Fruit fly (Drosophila melanogaster) whole organism, embryonic: Measurements from ENCODE around the gene Ptp36E.

Experiments used
- Adf1 ChIP-seq: fragments of 200-800 bp; sonication (Bioruptor generic); IDR thresholded peaks from 2 replicates; pipeline ENCODE4 v1.3.6; 2022; ENCODE audit warnings: missing biosample characterization, missing genetic modification characterization
- CG11560 ChIP-seq: fragments of 200-800 bp; sonication (Bioruptor generic); IDR thresholded peaks from 3 replicates; pipeline ENCODE4 v1.3.6; 2022; ENCODE audit warnings: missing biosample characterization, missing genetic modification characterization
- CG13624 ChIP-seq: fragments of 200-800 bp; sonication (Bioruptor generic); optimal IDR thresholded peaks from 2 replicates; lab custom pipeline; 2016; ENCODE audit warnings: missing biosample characterization, missing genetic modification characterization
- CG14441 ChIP-seq: fragments of 200-800 bp; sonication (Bioruptor generic); IDR thresholded peaks from 2 replicates; pipeline ENCODE4 v1.3.6; 2022; ENCODE audit warnings: missing biosample characterization, missing genetic modification characterization
- CG1529 ChIP-seq: fragments of 200-800 bp; sonication (Bioruptor generic); optimal IDR thresholded peaks from 3 replicates; lab custom pipeline; 2018; ENCODE audit warnings: missing biosample characterization, missing genetic modification characterization
- CG1602 ChIP-seq: fragments of 200-800 bp; sonication (Bioruptor generic); optimal IDR thresholded peaks from 3 replicates; lab custom pipeline; 2016; ENCODE audit warnings: missing biosample characterization, missing genetic modification characterization
- CG16779 ChIP-seq: fragments of 200-800 bp; sonication (Bioruptor generic); IDR thresholded peaks from 2 replicates; pipeline ENCODE4 v1.3.6; 2022; ENCODE audit warnings: missing biosample characterization, missing genetic modification characterization
- CG16813 ChIP-seq: fragments of 200-800 bp; sonication (Bioruptor generic); IDR thresholded peaks from 3 replicates; pipeline ENCODE4 v1.3.6; 2022; ENCODE audit warnings: missing biosample characterization, missing genetic modification characterization; ENCODE audit not compliant: partially characterized antibody
- CG2202 ChIP-seq: fragments of 200-800 bp; sonication (Bioruptor generic); optimal IDR thresholded peaks from 2 replicates; lab custom pipeline; 2018; ENCODE audit warnings: missing biosample characterization, mild to moderate bottlenecking, missing genetic modification characterization
- CG2875 ChIP-seq: fragments of 200-800 bp; sonication (Bioruptor generic); optimal IDR thresholded peaks from 2 replicates; lab custom pipeline; 2017; ENCODE audit warnings: missing biosample characterization, mild to moderate bottlenecking, missing genetic modification characterization, missing genetic modification reagents
- CG30020 ChIP-seq: fragments of 200-800 bp; optimal IDR thresholded peaks from 2 replicates; lab custom pipeline; 2019; ENCODE audit warnings: missing biosample characterization, mild to moderate bottlenecking, missing genetic modification characterization, moderate library complexity
- CG3281 ChIP-seq: fragments of 200-800 bp; sonication (Bioruptor generic); optimal IDR thresholded peaks from 3 replicates; lab custom pipeline; 2017; ENCODE audit warnings: missing biosample characterization, mild to moderate bottlenecking, missing genetic modification characterization
- CG3995 ChIP-seq: fragments of 200-800 bp; sonication (Bioruptor generic); optimal IDR thresholded peaks from 3 replicates; lab custom pipeline; 2016; ENCODE audit warnings: missing biosample characterization, missing genetic modification characterization
- CG4707 ChIP-seq: fragments of 200-800 bp; sonication (Bioruptor generic); optimal IDR thresholded peaks from 2 replicates; lab custom pipeline; 2018; ENCODE audit warnings: missing biosample characterization, mild to moderate bottlenecking, missing genetic modification characterization, moderate library complexity
- CG8290 ChIP-seq, 3 experiments: fragments of 200-800 bp; sonication (Bioruptor generic); optimal IDR thresholded peaks; 2 replicates each; lab custom pipeline; 2016 to 2019; ENCODE audit warnings: missing biosample characterization in 3 of 3, missing genetic modification characterization in 3 of 3, mild to moderate bottlenecking in 2 of 3, moderate library complexity in 1 of 3
- CG9876 ChIP-seq: fragments of 200-800 bp; sonication (Bioruptor generic); optimal IDR thresholded peaks from 2 replicates; lab custom pipeline; 2016; ENCODE audit warnings: missing biosample characterization, missing genetic modification characterization
- Camta ChIP-seq: fragments of 200-800 bp; sonication (Bioruptor generic); optimal IDR thresholded peaks from 2 replicates; lab custom pipeline; 2016; ENCODE audit warnings: missing biosample characterization, missing genetic modification characterization
- D19A ChIP-seq: fragments of 200-800 bp; optimal IDR thresholded peaks from 3 replicates; lab custom pipeline; 2019; ENCODE audit warnings: missing biosample characterization, mild to moderate bottlenecking, missing genetic modification characterization, moderate library complexity
- Nf-YB ChIP-seq: fragments of 200-800 bp; sonication (Bioruptor generic); optimal IDR thresholded peaks from 3 replicates; lab custom pipeline; 2019; ENCODE audit warnings: missing biosample characterization, mild to moderate bottlenecking, missing genetic modification characterization, moderate library complexity
- Optix ChIP-seq: fragments of 200-800 bp; sonication (Bioruptor generic); IDR thresholded peaks from 3 replicates; pipeline ENCODE4 v1.3.6; 2022; ENCODE audit warnings: missing biosample characterization, missing genetic modification characterization
- Rfx ChIP-seq: fragments of 200-800 bp; sonication (Bioruptor generic); IDR thresholded peaks from 2 replicates; pipeline ENCODE4 v1.3.6; 2022; ENCODE audit warnings: missing biosample characterization, missing genetic modification characterization
- Rx ChIP-seq: fragments of 200-800 bp; sonication (Bioruptor generic); IDR thresholded peaks from 2 replicates; pipeline ENCODE4 v1.3.6; 2022; ENCODE audit warnings: missing biosample characterization, missing genetic modification characterization
- Scr ChIP-seq: fragments of 200-800 bp; sonication (Bioruptor generic); IDR thresholded peaks from 2 replicates; pipeline ENCODE4 v1.3.6; 2022; ENCODE audit warnings: missing biosample characterization, missing genetic modification characterization; ENCODE audit not compliant: partially characterized antibody
- Side ChIP-seq: fragments of 200-800 bp; sonication (Bioruptor generic); optimal IDR thresholded peaks from 2 replicates; lab custom pipeline; 2016; ENCODE audit warnings: missing biosample characterization, missing genetic modification characterization
- YL-1 ChIP-seq: fragments of 200-800 bp; sonication (Bioruptor generic); optimal IDR thresholded peaks from 3 replicates; lab custom pipeline; 2017; ENCODE audit warnings: missing biosample characterization, mild to moderate bottlenecking, missing genetic modification characterization
- aop ChIP-seq: fragments of 200-800 bp; sonication (Bioruptor generic); IDR thresholded peaks from 2 replicates; pipeline ENCODE4 v1.3.6; 2022; ENCODE audit warnings: missing biosample characterization, missing genetic modification characterization
- ara ChIP-seq: fragments of 200-800 bp; sonication (Bioruptor generic); IDR thresholded peaks from 2 replicates; pipeline ENCODE4 v1.3.6; 2022; ENCODE audit warnings: missing biosample characterization, missing genetic modification characterization
- dati ChIP-seq: fragments of 200-800 bp; sonication (Bioruptor generic); IDR thresholded peaks from 2 replicates; pipeline ENCODE4 v1.3.6; 2022; ENCODE audit warnings: missing biosample characterization, missing genetic modification characterization
- gce ChIP-seq: fragments of 200-800 bp; sonication (Bioruptor generic); IDR thresholded peaks from 3 replicates; pipeline ENCODE4 v1.3.6; 2022; ENCODE audit warnings: missing biosample characterization, missing genetic modification characterization
- grn ChIP-seq: fragments of 200-800 bp; sonication (Bioruptor generic); optimal IDR thresholded peaks from 3 replicates; lab custom pipeline; 2017; ENCODE audit warnings: missing biosample characterization, missing genetic modification characterization
- jing ChIP-seq: fragments of 200-800 bp; sonication (Bioruptor generic); optimal IDR thresholded peaks from 2 replicates; lab custom pipeline; 2018; ENCODE audit warnings: missing biosample characterization, mild to moderate bottlenecking, missing genetic modification characterization
- lola ChIP-seq, 3 experiments: fragments of >200 bp in 2 of 3; fragments of 200-800 bp in 1 of 3; sonication (Bioruptor generic) in 1 of 3; optimal IDR thresholded peaks; 2 replicates each; lab custom pipeline; 2017 to 2019; ENCODE audit warnings: missing biosample characterization in 3 of 3, missing genetic modification characterization in 3 of 3, mild to moderate bottlenecking in 1 of 3, moderate library complexity in 1 of 3
- lov ChIP-seq, 2 experiments: fragments of 200-800 bp in 1 of 2; fragments of >200 bp in 1 of 2; sonication (Bioruptor generic) in 1 of 2; IDR thresholded peaks in 1 of 2; optimal IDR thresholded peaks in 1 of 2; 2 replicates in 1 of 2; 3 replicates in 1 of 2; pipeline versions ENCODE4 v1.3.6 to Lab custom; 2017 to 2022; ENCODE audit warnings: missing biosample characterization in 1 of 2, missing genetic modification characterization in 1 of 2
- nmo ChIP-seq: fragments of 200-800 bp; sonication (Bioruptor generic); optimal IDR thresholded peaks from 2 replicates; lab custom pipeline; 2018; ENCODE audit warnings: missing biosample characterization, mild to moderate bottlenecking, missing genetic modification characterization, moderate library complexity
- nom ChIP-seq: fragments of 200-800 bp; sonication (Bioruptor generic); optimal IDR thresholded peaks from 2 replicates; lab custom pipeline; 2017; ENCODE audit warnings: missing biosample characterization, missing genetic modification characterization, mild to moderate bottlenecking, moderate library complexity, missing genetic modification reagents
- onecut ChIP-seq: fragments of 200-800 bp; sonication (Bioruptor generic); IDR thresholded peaks from 2 replicates; pipeline ENCODE4 v1.3.6; 2022; ENCODE audit warnings: missing biosample characterization, missing genetic modification characterization
- pfk ChIP-seq: fragments of 200-800 bp; sonication (Bioruptor generic); optimal IDR thresholded peaks from 2 replicates; lab custom pipeline; 2018; ENCODE audit warnings: missing biosample characterization, mild to moderate bottlenecking, missing genetic modification characterization, moderate library complexity
- pros ChIP-seq: fragments of 200-800 bp; sonication (Bioruptor generic); optimal IDR thresholded peaks from 3 replicates; lab custom pipeline; 2019; ENCODE audit warnings: missing biosample characterization, mild to moderate bottlenecking, missing genetic modification characterization, moderate library complexity
- run ChIP-seq: fragments of 200-800 bp; sonication (Bioruptor generic); optimal IDR thresholded peaks from 3 replicates; lab custom pipeline; 2018; ENCODE audit warnings: missing biosample characterization, mild to moderate bottlenecking, missing genetic modification characterization
- sc ChIP-seq, 3 experiments: fragments of >200 bp in 2 of 3; fragments of 200-800 bp in 1 of 3; sonication (Bioruptor generic) in 1 of 3; optimal IDR thresholded peaks; 2 replicates in 2 of 3; 3 replicates in 1 of 3; lab custom pipeline; 2017; ENCODE audit warnings: mild to moderate bottlenecking in 1 of 3, missing biosample characterization in 1 of 3, missing genetic modification characterization in 1 of 3, missing genetic modification reagents in 1 of 3
- slp2 ChIP-seq: fragments of 200-800 bp; sonication (Bioruptor generic); optimal IDR thresholded peaks from 2 replicates; lab custom pipeline; 2016; ENCODE audit warnings: missing biosample characterization, missing genetic modification characterization
- sna ChIP-seq: fragments of 200-800 bp; sonication (Bioruptor generic); IDR thresholded peaks from 2 replicates; pipeline ENCODE4 v1.3.6; 2022; ENCODE audit warnings: missing biosample characterization, missing genetic modification characterization; ENCODE audit not compliant: partially characterized antibody
- sug ChIP-seq: fragments of 200-800 bp; optimal IDR thresholded peaks from 2 replicates; lab custom pipeline; 2019; ENCODE audit warnings: missing biosample characterization, mild to moderate bottlenecking, missing genetic modification characterization, moderate library complexity
- wor ChIP-seq: fragments of 200-800 bp; sonication (Bioruptor generic); IDR thresholded peaks from 2 replicates; pipeline ENCODE4 v1.3.6; 2022; ENCODE audit warnings: missing biosample characterization, missing genetic modification characterization
- zen ChIP-seq: fragments of 200-800 bp; sonication (Bioruptor generic); optimal IDR thresholded peaks from 3 replicates; lab custom pipeline; 2018; ENCODE audit warnings: missing biosample characterization, mild to moderate bottlenecking, missing genetic modification characterization, moderate library complexity
- zfh1 ChIP-seq: fragments of 200-800 bp; sonication (Bioruptor generic); IDR thresholded peaks from 3 replicates; pipeline ENCODE4 v1.3.6; 2022; ENCODE audit warnings: missing biosample characterization, missing genetic modification characterization

Ptp36E gene

dm6 chr2L:18141471-18142345 lies 43.1 kb downstream of the Ptp36E start (continued):
- TF ChIP-seq D19A (peak; percentile 31), pfk (no peak), ara (GFP tag; lab: Robert Waterston, UW) (0 out of 2 replicates have a peak, but pooled peaks have one; percentile 10), wor (GFP tag; lab: Robert Waterston, UW) (0 out of 2 replicates have a peak, but pooled peaks have one; percentile 16), CG14441 (GFP tag; lab: Robert Waterston, UW) (peak; percentile 51), CG1602 (GFP tag; lab: Kevin White, UChicago) (peak; percentile 39), CG30020 (tag; lab: Kevin White, UChicago) (no peak), aop (GFP tag; lab: Robert Waterston, UW) (no peak), run (tag; lab: Kevin White, UChicago) (peak; percentile 53), YL-1 (GFP tag; lab: Kevin White, UChicago) (no peak), CG1529 (peak; percentile 57), onecut (GFP tag; lab: Robert Waterston, UW) (peak; percentile 28; the same call in 1 of the 2 replicates), gce (peak; percentile 69; the same call in 2 of the 3 replicates), Rx (peak; percentile 43), nmo (GFP tag; lab: Kevin White, UChicago) (peak; percentile 68), Adf1 (peak; percentile 95), Optix (0 out of 3 replicates have a peak, but pooled peaks have one; percentile 22), CG8290 (GFP tag; optimal IDR thresholded peaks at IDR 0.05; lab: Kevin White, UChicago) (peak; percentile 12), CG8290 (tag; optimal IDR thresholded peaks at IDR 0.05; lab: Kevin White, UChicago) (peak in 1 of 2 experiments; percentile 54), CG2875 (GFP tag; lab: Kevin White, UChicago) (peak; percentile 54), Side (GFP tag; lab: Kevin White, UChicago) (no peak), dati (no peak), sc (optimal IDR thresholded peaks at IDR 0.05; lab: Kevin White, UChicago) (no peak), sc (GFP tag; optimal IDR thresholded peaks at IDR 0.05; lab: Kevin White, UChicago) (peak; percentile 38), CG16813 (GFP tag; lab: Robert Waterston, UW) (no peak; the same call in 2 of the 3 replicates), CG16779 (GFP tag; lab: Robert Waterston, UW) (peak; percentile 15; the same call in 1 of the 2 replicates), zfh1 (GFP tag; lab: Robert Waterston, UW) (0 out of 3 replicates have a peak, but pooled peaks have one; percentile 31), CG9876 (no peak), Rfx (GFP tag; lab: Robert Waterston, UW) (peak; percentile 60), lola (GFP tag; optimal IDR thresholded peaks at IDR 0.05; lab: Kevin White, UChicago) (peak in 1 of 3 experiments; percentile 39), jing (peak; percentile 30), sna (GFP tag; lab: Robert Waterston, UW) (0 out of 2 replicates have a peak, but pooled peaks have one; percentile 41), Camta (GFP tag; lab: Kevin White, UChicago) (peak; percentile 43), sug (tag; lab: Kevin White, UChicago) (peak; percentile 53), grn (GFP tag; lab: Kevin White, UChicago) (peak; percentile 0), CG4707 (GFP tag; lab: Kevin White, UChicago) (no peak), pros (no peak), CG11560 (tag; lab: Robert Waterston, UW) (peak; percentile 28; the same call in 1 of the 3 replicates), zen (tag; lab: Kevin White, UChicago) (peak; percentile 32), CG2202 (peak; percentile 8), Nf-YB (GFP tag; lab: Kevin White, UChicago) (peak; percentile 20), Scr (GFP tag; lab: Robert Waterston, UW) (0 out of 2 replicates have a peak, but pooled peaks have one; percentile 30), CG3281 (GFP tag; lab: Kevin White, UChicago) (peak; percentile 68), slp2 (GFP tag; lab: Kevin White, UChicago) (peak; percentile 31), lov (optimal IDR thresholded peaks at IDR 0.05; lab: Kevin White, UChicago) (no peak), lov (GFP tag; IDR thresholded peaks at IDR 0.05; lab: Robert Waterston, UW) (0 out of 3 replicates have a peak, but pooled peaks have one; percentile 26), CG3995 (GFP tag; lab: Kevin White, UChicago) (peak; percentile 20), CG13624 (GFP tag; lab: Kevin White, UChicago) (peak; percentile 23), nom (GFP tag; lab: Kevin White, UChicago) (peak; percentile 71)
